Worm (Caenorhabditis elegans) whole organism, L3 larva: Measurements from ENCODE around the gene Y51B9A.8.

Experiments used
- R02D3.7 ChIP-seq: fragments of 150-350 bp; optimal IDR thresholded peaks from 2 replicates; lab custom pipeline; 2014; ENCODE audit warnings: missing biosample characterization, missing genetic modification characterization
- aly-2 ChIP-seq: fragments of 150-350 bp; optimal IDR thresholded peaks from 2 replicates; lab custom pipeline; 2014; ENCODE audit warnings: missing biosample characterization, missing genetic modification characterization
- ama-1 ChIP-seq: fragments of 150-350 bp; optimal IDR thresholded peaks from 2 replicates; lab custom pipeline; 2018
- ceh-9 ChIP-seq: sonication (generic microtip); optimal IDR thresholded peaks from 2 replicates; lab custom pipeline; 2018; ENCODE audit warnings: missing biosample characterization, missing genetic modification characterization
- egl-27 ChIP-seq: sonication (generic microtip); optimal IDR thresholded peaks from 4 replicates; lab custom pipeline; 2017; ENCODE audit warnings: missing biosample characterization, missing genetic modification reagents, missing genetic modification characterization
- egl-5 ChIP-seq: fragments of 150-350 bp; optimal IDR thresholded peaks from 2 replicates; lab custom pipeline; 2017; ENCODE audit warnings: missing biosample characterization, missing genetic modification reagents, missing genetic modification characterization, inconsistent platforms
- elt-2 ChIP-seq: sonication (generic microtip); optimal IDR thresholded peaks from 2 replicates; lab custom pipeline; 2016; ENCODE audit warnings: missing genetic modification reagents, mild to moderate bottlenecking, missing genetic modification characterization, missing compliant biosample characterization
- elt-3 ChIP-seq, 3 experiments: fragments of 150-350 bp in 1 of 3; sonication (generic microtip) in 2 of 3; optimal IDR thresholded peaks; 2 replicates in 2 of 3; 4 replicates in 1 of 3; lab custom pipeline; 2014 to 2017; ENCODE audit warnings: missing biosample characterization in 3 of 3, missing genetic modification characterization in 3 of 3
- eor-1 ChIP-seq, 2 experiments: fragments of 150-350 bp; optimal IDR thresholded peaks; 2 replicates each; lab custom pipeline; 2014 to 2018; ENCODE audit warnings: missing biosample characterization in 2 of 2, missing genetic modification characterization in 2 of 2
- fkh-10 ChIP-seq: sonication (generic microtip); optimal IDR thresholded peaks from 2 replicates; lab custom pipeline; 2017; ENCODE audit warnings: missing biosample characterization, missing genetic modification reagents, missing genetic modification characterization
- hmg-11 ChIP-seq: sonication (generic microtip); optimal IDR thresholded peaks from 2 replicates; lab custom pipeline; 2016; ENCODE audit warnings: missing genetic modification characterization, missing compliant biosample characterization
- jun-1 ChIP-seq: fragments of 150-350 bp; optimal IDR thresholded peaks from 2 replicates; lab custom pipeline; 2014; ENCODE audit warnings: missing biosample characterization, missing genetic modification reagents, missing genetic modification characterization
- lin-15B ChIP-seq: fragments of 150-350 bp; optimal IDR thresholded peaks from 2 replicates; lab custom pipeline; 2014; ENCODE audit warnings: missing biosample characterization, missing genetic modification characterization
- mml-1 ChIP-seq: fragments of 150-350 bp; sonication (generic microtip); optimal IDR thresholded peaks from 3 replicates; lab custom pipeline; 2014; ENCODE audit warnings: missing biosample characterization, missing genetic modification characterization
- nhr-11 ChIP-seq: fragments of 150-350 bp; optimal IDR thresholded peaks from 2 replicates; lab custom pipeline; 2014; ENCODE audit warnings: missing biosample characterization, missing genetic modification characterization
- nhr-12 ChIP-seq: fragments of 150-350 bp; optimal IDR thresholded peaks from 2 replicates; lab custom pipeline; 2014; ENCODE audit warnings: missing biosample characterization, missing genetic modification characterization
- nhr-237 ChIP-seq: fragments of 150-350 bp; optimal IDR thresholded peaks from 2 replicates; lab custom pipeline; 2014; ENCODE audit warnings: missing biosample characterization, missing genetic modification characterization
- nhr-25 ChIP-seq: sonication (generic microtip); optimal IDR thresholded peaks from 2 replicates; lab custom pipeline; 2017; ENCODE audit warnings: missing biosample characterization, missing genetic modification characterization
- nhr-28 ChIP-seq: fragments of 150-350 bp; optimal IDR thresholded peaks from 2 replicates; lab custom pipeline; 2014; ENCODE audit warnings: missing biosample characterization, missing genetic modification characterization
- nhr-43 ChIP-seq: sonication (generic microtip); optimal IDR thresholded peaks from 2 replicates; lab custom pipeline; 2016; ENCODE audit warnings: mild to moderate bottlenecking, missing genetic modification characterization, missing compliant biosample characterization; ENCODE audit not compliant: poor library complexity, severe bottlenecking
- nhr-67 ChIP-seq: fragments of 150-350 bp; optimal IDR thresholded peaks from 2 replicates; lab custom pipeline; 2014; ENCODE audit warnings: missing biosample characterization, missing genetic modification characterization
- pha-4 ChIP-seq: fragments of 150-350 bp; optimal IDR thresholded peaks from 2 replicates; lab custom pipeline; 2014; ENCODE audit warnings: missing biosample characterization, missing genetic modification reagents, missing genetic modification characterization
- pqm-1 ChIP-seq: fragments of 150-350 bp; optimal IDR thresholded peaks from 2 replicates; lab custom pipeline; 2017; ENCODE audit warnings: missing biosample characterization, missing genetic modification characterization, inconsistent platforms
- sea-2 ChIP-seq: fragments of 150-350 bp; sonication (generic microtip); optimal IDR thresholded peaks from 4 replicates; lab custom pipeline; 2014; ENCODE audit warnings: missing biosample characterization, missing genetic modification reagents, missing genetic modification characterization
- skn-1 ChIP-seq: fragments of 150-350 bp; optimal IDR thresholded peaks from 2 replicates; lab custom pipeline; 2014; ENCODE audit warnings: missing biosample characterization, missing genetic modification characterization
- snpc-4 ChIP-seq: fragments of 150-350 bp; optimal IDR thresholded peaks from 2 replicates; lab custom pipeline; 2014; ENCODE audit warnings: missing biosample characterization, missing genetic modification characterization
- unc-62 ChIP-seq: fragments of 150-350 bp; sonication (generic microtip); optimal IDR thresholded peaks from 4 replicates; lab custom pipeline; 2014; ENCODE audit warnings: missing biosample characterization, missing genetic modification reagents, missing genetic modification characterization
- zag-1 ChIP-seq: fragments of 150-350 bp; optimal IDR thresholded peaks from 2 replicates; lab custom pipeline; 2014; ENCODE audit warnings: missing biosample characterization, missing genetic modification characterization
- ztf-4 ChIP-seq: fragments of 150-350 bp; optimal IDR thresholded peaks from 2 replicates; lab custom pipeline; 2014; ENCODE audit warnings: missing biosample characterization, missing genetic modification characterization

The Y51B9A.8 gene

ce11 chrII:9416381-9417276 lies 18.0 kb downstream of the Y51B9A.8 start, which contains the start of the genes gss-1 and chch-3 (continued):
- TF ChIP-seq ztf-4 (tag; lab: Kevin White, UChicago) (no peak), nhr-28 (no peak), zag-1 (tag; lab: Kevin White, UChicago) (no peak), egl-5 (tag; lab: Kevin White, UChicago) (no peak), R02D3.7 (tag; lab: Kevin White, UChicago) (no peak), nhr-11 (no peak), aly-2 (tag; lab: Kevin White, UChicago) (no peak), nhr-12 (tag; lab: Kevin White, UChicago) (no peak), skn-1 (no peak), mml-1 (tag; lab: Kevin White, UChicago) (no peak), pha-4 (tag; lab: Kevin White, UChicago) (peak; percentile 75), ceh-9 (tag; lab: Kevin White, UChicago) (no peak), egl-27 (tag; lab: Kevin White, UChicago) (no peak), unc-62 (no peak), jun-1 (tag; lab: Kevin White, UChicago) (no peak)

- TF ChIP-seq elt-2 = peak; percentile 38
- no peak for TF ChIP-seq unc-62
- TF ChIP-seq fkh-10 (GFP tag; lab: Kevin White, UChicago) = no peak
Observed at ce11 chrII:9418065-9418567, 19.5 kb downstream of the Y51B9A.8 start, which contains the start of the genes M176.4 and M176.16. M176.4 (plus strand) TSS chrII:9418365. M176.16 (plus strand) TSS chrII:9418517.

ce11 chrII:9418843-9419532 lies 20.3 kb downstream of the Y51B9A.8 start:
- peak; percentile 55 for TF ChIP-seq pqm-1 (tag; lab: Kevin White, UChicago)
- TF ChIP-seq elt-2 = peak; percentile 39
- peak; percentile 26 for TF ChIP-seq jun-1 (tag; lab: Kevin White, UChicago)
- TF ChIP-seq sea-2 (GFP tag; lab: Kevin White, UChicago) = no peak
- TF ChIP-seq pha-4 (tag; lab: Kevin White, UChicago) = peak; percentile 13

ce11 chrII:9421969-9422368 lies 23.3 kb downstream of the Y51B9A.8 start, which contains the start of gene M176.11:
M176.11 (plus strand) TSS chrII:9422269.
- TF ChIP-seq snpc-4 (tag; lab: Kevin White, UChicago) (no peak), egl-27 (tag; lab: Kevin White, UChicago) (no peak), ceh-9 (tag; lab: Kevin White, UChicago) (no peak), nhr-67 (tag; lab: Kevin White, UChicago) (no peak), pha-4 (tag; lab: Kevin White, UChicago) (no peak), nhr-237 (no peak), nhr-43 (tag; lab: Kevin White, UChicago) (no peak), jun-1 (tag; lab: Kevin White, UChicago) (no peak), lin-15B (no peak), ama-1 (lab: Kevin White, UChicago) (no peak), elt-2 (no peak), nhr-25 (no peak), nhr-12 (tag; lab: Kevin White, UChicago) (no peak), hmg-11 (tag; lab: Kevin White, UChicago) (no peak), elt-3 (tag; optimal IDR thresholded peaks at IDR 0.05; lab: Kevin White, UChicago) (no peak), unc-62 (no peak), eor-1 (tag; optimal IDR thresholded peaks at IDR 0.05; lab: Kevin White, UChicago) (no peak)

- TF ChIP-seq unc-62 = no peak
- no peak for TF ChIP-seq jun-1 (tag; lab: Kevin White, UChicago)
- no peak for TF ChIP-seq ceh-9 (tag; lab: Kevin White, UChicago)
- no peak for TF ChIP-seq snpc-4 (tag; lab: Kevin White, UChicago)
- TF ChIP-seq elt-3 (tag; optimal IDR thresholded peaks at IDR 0.05; lab: Kevin White, UChicago) = no peak
Observed at ce11 chrII:9426076-9426475, 27.4 kb downstream of the Y51B9A.8 start, which contains the start of gene M176.10. M176.10 (minus strand) TSS chrII:9426176.
